Fruit fly (Drosophila melanogaster): ENCODE results near the gene Lipt2.

DNA sequence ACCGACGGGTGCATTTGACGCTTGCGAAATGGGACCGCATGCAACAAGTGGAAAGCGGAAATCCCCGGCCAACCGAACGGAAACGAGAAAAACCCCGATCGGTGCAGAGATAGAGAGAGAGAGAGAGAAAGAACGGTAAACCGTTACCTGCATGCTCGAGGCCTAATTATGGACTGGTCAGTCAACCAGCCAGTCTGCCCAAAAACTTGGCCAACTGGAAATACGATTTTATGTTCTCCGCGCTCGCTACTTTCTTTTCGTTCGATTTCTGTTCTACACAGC is 35.5 kb upstream of the Lipt2 start:
- no peak for TF ChIP-seq Pif1B (GFP tag; optimal IDR thresholded peaks at IDR 0.05)
- no peak for TF ChIP-seq CG15710 (tag; optimal IDR thresholded peaks at IDR 0.05)
